Fruit fly (Drosophila melanogaster) whole organism, embryonic: ENCODE data around the gene CG34292.

Experiments used
- Blimp-1 ChIP-seq: fragments of 200-800 bp; sonication (Bioruptor generic); optimal IDR thresholded peaks from 3 replicates; lab custom pipeline; 2018; ENCODE audit warnings: missing biosample characterization, missing genetic modification characterization, mild to moderate bottlenecking, moderate library complexity, missing genetic modification reagents
- CG10147 ChIP-seq: fragments of 200-800 bp; sonication (Bioruptor generic); optimal IDR thresholded peaks from 2 replicates; lab custom pipeline; 2019; ENCODE audit warnings: missing biosample characterization, mild to moderate bottlenecking, missing genetic modification characterization, moderate library complexity
- CG10209 ChIP-seq: fragments of 200-800 bp; sonication (Bioruptor generic); optimal IDR thresholded peaks from 3 replicates; lab custom pipeline; 2017; ENCODE audit warnings: missing biosample characterization, mild to moderate bottlenecking, missing genetic modification characterization, missing genetic modification reagents
- CG10274 ChIP-seq: fragments of 200-800 bp; sonication (Bioruptor generic); optimal IDR thresholded peaks from 3 replicates; lab custom pipeline; 2017; ENCODE audit warnings: missing biosample characterization, mild to moderate bottlenecking, missing genetic modification characterization
- CG11398 ChIP-seq: fragments of 200-800 bp; sonication (Bioruptor generic); optimal IDR thresholded peaks from 2 replicates; lab custom pipeline; 2016; ENCODE audit warnings: missing biosample characterization, missing genetic modification characterization
- CG12155 ChIP-seq: fragments of 200-800 bp; sonication (Bioruptor generic); optimal IDR thresholded peaks from 3 replicates; lab custom pipeline; 2016; ENCODE audit warnings: missing biosample characterization, missing genetic modification characterization
- CG12769 ChIP-seq: fragments of 200-800 bp; sonication (Bioruptor generic); optimal IDR thresholded peaks from 2 replicates; lab custom pipeline; 2019; ENCODE audit warnings: missing biosample characterization, mild to moderate bottlenecking, missing genetic modification characterization, moderate library complexity
- CG13123 ChIP-seq: fragments of 200-800 bp; sonication (Bioruptor generic); optimal IDR thresholded peaks from 2 replicates; lab custom pipeline; 2016; ENCODE audit warnings: missing biosample characterization, missing genetic modification characterization
- CG13424 ChIP-seq: fragments of 200-800 bp; sonication (Bioruptor generic); optimal IDR thresholded peaks from 2 replicates; lab custom pipeline; 2019; ENCODE audit warnings: missing biosample characterization, mild to moderate bottlenecking, missing genetic modification characterization, moderate library complexity
- CG14965 ChIP-seq: fragments of 200-800 bp; sonication (Bioruptor generic); optimal IDR thresholded peaks from 2 replicates; lab custom pipeline; 2016; ENCODE audit warnings: missing biosample characterization, missing genetic modification characterization, borderline replicate concordance
- CG15514 ChIP-seq: fragments of 200-800 bp; sonication (Bioruptor generic); optimal IDR thresholded peaks from 3 replicates; lab custom pipeline; 2017; ENCODE audit warnings: missing biosample characterization, missing genetic modification characterization, mild to moderate bottlenecking, moderate library complexity, missing genetic modification reagents
- CG17359 ChIP-seq: fragments of 200-800 bp; sonication (Bioruptor generic); optimal IDR thresholded peaks from 3 replicates; lab custom pipeline; 2018; ENCODE audit warnings: missing biosample characterization, mild to moderate bottlenecking, missing genetic modification characterization, moderate library complexity
- CG2116 ChIP-seq: fragments of 200-800 bp; sonication (Bioruptor generic); optimal IDR thresholded peaks from 3 replicates; lab custom pipeline; 2018; ENCODE audit warnings: missing biosample characterization, mild to moderate bottlenecking, missing genetic modification characterization
- CG32767 ChIP-seq: fragments of 200-800 bp; sonication (Bioruptor generic); IDR thresholded peaks from 2 replicates; pipeline ENCODE4 v1.3.6; 2022; ENCODE audit warnings: missing biosample characterization, missing genetic modification characterization
- CG34376 ChIP-seq: fragments of 200-800 bp; sonication (Bioruptor generic); optimal IDR thresholded peaks from 2 replicates; lab custom pipeline; 2018; ENCODE audit warnings: missing biosample characterization, mild to moderate bottlenecking, missing genetic modification characterization
- CG7839 ChIP-seq: fragments of 200-800 bp; sonication (Bioruptor generic); optimal IDR thresholded peaks from 3 replicates; lab custom pipeline; 2018; ENCODE audit warnings: missing biosample characterization, mild to moderate bottlenecking, missing genetic modification characterization, moderate library complexity
- CG8388 ChIP-seq: fragments of 200-800 bp; sonication (Bioruptor generic); optimal IDR thresholded peaks from 2 replicates; lab custom pipeline; 2019; ENCODE audit warnings: missing biosample characterization, mild to moderate bottlenecking, missing genetic modification characterization, moderate library complexity
- Deaf1 ChIP-seq: fragments of 200-800 bp; optimal IDR thresholded peaks from 3 replicates; lab custom pipeline; 2019; ENCODE audit warnings: missing biosample characterization, mild to moderate bottlenecking, missing genetic modification characterization, moderate library complexity
- Dip2 ChIP-seq: fragments of 200-800 bp; sonication (Bioruptor generic); IDR thresholded peaks from 2 replicates; pipeline ENCODE4 v1.3.6; 2022; ENCODE audit warnings: missing biosample characterization, missing genetic modification characterization
- Drgx ChIP-seq: fragments of 200-800 bp; sonication (Bioruptor generic); IDR thresholded peaks from 2 replicates; pipeline ENCODE4 v1.3.6; 2022; ENCODE audit warnings: missing biosample characterization, missing genetic modification characterization
- HHEX ChIP-seq: fragments of 200-800 bp; sonication (Bioruptor generic); optimal IDR thresholded peaks from 3 replicates; lab custom pipeline; 2017; ENCODE audit warnings: missing biosample characterization, mild to moderate bottlenecking, missing genetic modification characterization, missing genetic modification reagents
- Hr3 ChIP-seq: fragments of 200-800 bp; sonication (Bioruptor generic); optimal IDR thresholded peaks from 3 replicates; lab custom pipeline; 2016; ENCODE audit warnings: missing biosample characterization, missing genetic modification characterization
- Med ChIP-seq: fragments of 200-800 bp; sonication (Bioruptor generic); peaks from one replicate; lab custom pipeline; 2016; ENCODE audit warnings: missing biosample characterization, missing genetic modification characterization, mild to moderate bottlenecking, inconsistent platforms, moderate library complexity
- Opbp ChIP-seq: fragments of 200-800 bp; sonication (Bioruptor generic); IDR thresholded peaks from 3 replicates; pipeline ENCODE4 v1.3.6; 2022; ENCODE audit warnings: missing biosample characterization, missing genetic modification characterization; ENCODE audit not compliant: partially characterized antibody
- Six4 ChIP-seq: fragments of 200-800 bp; sonication (Bioruptor generic); optimal IDR thresholded peaks from 2 replicates; lab custom pipeline; 2016; ENCODE audit warnings: missing biosample characterization, missing genetic modification characterization
- Sox102F ChIP-seq: fragments of 200-800 bp; sonication (Bioruptor generic); optimal IDR thresholded peaks from 2 replicates; lab custom pipeline; 2018; ENCODE audit warnings: missing biosample characterization, mild to moderate bottlenecking, missing genetic modification characterization, moderate library complexity
- Sry-δ ChIP-seq: fragments of 200-800 bp; sonication (Bioruptor generic); optimal IDR thresholded peaks from 2 replicates; lab custom pipeline; 2016; ENCODE audit warnings: missing biosample characterization, missing genetic modification characterization
- TFAM ChIP-seq: fragments of 200-800 bp; sonication (Bioruptor generic); optimal IDR thresholded peaks from 2 replicates; lab custom pipeline; 2017; ENCODE audit warnings: missing biosample characterization, missing genetic modification characterization, inconsistent platforms
- ab ChIP-seq: fragments of 200-800 bp; sonication (Bioruptor generic); optimal IDR thresholded peaks from 2 replicates; lab custom pipeline; 2016; ENCODE audit warnings: missing biosample characterization, missing genetic modification characterization
- az2 ChIP-seq: fragments of 200-800 bp; sonication (Bioruptor generic); optimal IDR thresholded peaks from 3 replicates; lab custom pipeline; 2016; ENCODE audit warnings: missing biosample characterization, missing genetic modification characterization
- bigmax ChIP-seq: fragments of 200-800 bp; sonication (Bioruptor generic); optimal IDR thresholded peaks from 2 replicates; lab custom pipeline; 2018; ENCODE audit warnings: missing biosample characterization, mild to moderate bottlenecking, missing genetic modification characterization
- chm ChIP-seq: fragments of 200-800 bp; sonication (Bioruptor generic); IDR thresholded peaks from 2 replicates; pipeline ENCODE4 v1.3.6; 2022; ENCODE audit warnings: missing biosample characterization, missing genetic modification characterization
- ci ChIP-seq: fragments of 200-800 bp; sonication (Bioruptor generic); IDR thresholded peaks from 3 replicates; pipeline ENCODE4 v1.3.6; 2022; ENCODE audit warnings: missing biosample characterization, missing genetic modification characterization
- croc ChIP-seq: fragments of 200-800 bp; sonication (Bioruptor generic); conservative IDR thresholded peaks from 3 replicates; pipeline ENCODE4 v1.3.6; 2022; ENCODE audit warnings: missing biosample characterization, missing genetic modification characterization
- da ChIP-seq: fragments of 200-800 bp; sonication (Bioruptor generic); optimal IDR thresholded peaks from 2 replicates; lab custom pipeline; 2016; ENCODE audit warnings: missing biosample characterization, missing genetic modification characterization
- dysf ChIP-seq: fragments of 200-800 bp; sonication (Bioruptor generic); IDR thresholded peaks from 3 replicates; pipeline ENCODE4 v1.3.6; 2022; ENCODE audit warnings: missing biosample characterization, missing genetic modification characterization
- fd64A ChIP-seq: fragments of 200-800 bp; sonication (Bioruptor generic); optimal IDR thresholded peaks from 3 replicates; lab custom pipeline; 2018; ENCODE audit warnings: missing biosample characterization, mild to moderate bottlenecking, missing genetic modification characterization
- gem ChIP-seq: fragments of 200-800 bp; sonication (Bioruptor generic); optimal IDR thresholded peaks from 2 replicates; lab custom pipeline; 2019; ENCODE audit warnings: missing biosample characterization, mild to moderate bottlenecking, missing genetic modification characterization, moderate library complexity
- hbn ChIP-seq: fragments of 200-800 bp; sonication (Bioruptor generic); IDR thresholded peaks from 2 replicates; pipeline ENCODE4 v1.3.6; 2022; ENCODE audit warnings: missing biosample characterization, missing genetic modification characterization; ENCODE audit not compliant: partially characterized antibody
- kay ChIP-seq: fragments of 200-800 bp; sonication (Bioruptor generic); optimal IDR thresholded peaks from 2 replicates; lab custom pipeline; 2016; ENCODE audit warnings: missing biosample characterization, missing genetic modification characterization
- lab ChIP-seq: fragments of 200-800 bp; sonication (Bioruptor generic); optimal IDR thresholded peaks from 3 replicates; lab custom pipeline; 2017; ENCODE audit warnings: missing biosample characterization, missing genetic modification characterization, mild to moderate bottlenecking, moderate library complexity, missing genetic modification reagents
- luna ChIP-seq: fragments of 200-800 bp; sonication (Bioruptor generic); optimal IDR thresholded peaks from 2 replicates; lab custom pipeline; 2016; ENCODE audit warnings: missing biosample characterization, missing genetic modification characterization
- oc ChIP-seq: fragments of 200-800 bp; sonication (Bioruptor generic); optimal IDR thresholded peaks from 2 replicates; lab custom pipeline; 2018; ENCODE audit warnings: missing biosample characterization, mild to moderate bottlenecking, missing genetic modification characterization, moderate library complexity
- pros ChIP-seq: fragments of 200-800 bp; sonication (Bioruptor generic); optimal IDR thresholded peaks from 3 replicates; lab custom pipeline; 2019; ENCODE audit warnings: missing biosample characterization, mild to moderate bottlenecking, missing genetic modification characterization, moderate library complexity
- row ChIP-seq: fragments of 200-800 bp; sonication (Bioruptor generic); IDR thresholded peaks from 3 replicates; pipeline ENCODE4 v1.3.6; 2022; ENCODE audit warnings: missing biosample characterization, missing genetic modification characterization
- stc ChIP-seq: fragments of 200-800 bp; sonication (Bioruptor generic); IDR thresholded peaks from 2 replicates; pipeline ENCODE4 v1.3.6; 2022; ENCODE audit warnings: missing biosample characterization, missing genetic modification characterization
- tx ChIP-seq: fragments of 200-800 bp; sonication (Bioruptor generic); optimal IDR thresholded peaks from 2 replicates; lab custom pipeline; 2016; ENCODE audit warnings: missing biosample characterization, missing genetic modification characterization

The CG34292 gene

dm6 chr3R:27067362-27067761, 5.3 kb downstream of the CG34292 start (continued):
- TF ChIP-seq row (GFP tag; lab: Robert Waterston, UW) (no peak), Sox102F (peak; percentile 10), fd64A (GFP tag; lab: Kevin White, UChicago) (peak; percentile 50), Opbp (no peak), kay (GFP tag; lab: Kevin White, UChicago) (no peak), chm (GFP tag; lab: Robert Waterston, UW) (no peak), Hr3 (GFP tag; lab: Kevin White, UChicago) (no peak), croc (GFP tag; lab: Robert Waterston, UW) (no peak), da (GFP tag; lab: Kevin White, UChicago) (no peak), CG2116 (GFP tag; lab: Kevin White, UChicago) (no peak), Dip2 (GFP tag; lab: Robert Waterston, UW) (no peak), CG32767 (no peak), TFAM (GFP tag; lab: Kevin White, UChicago) (no peak), CG12155 (GFP tag; lab: Kevin White, UChicago) (no peak)

DNA sequence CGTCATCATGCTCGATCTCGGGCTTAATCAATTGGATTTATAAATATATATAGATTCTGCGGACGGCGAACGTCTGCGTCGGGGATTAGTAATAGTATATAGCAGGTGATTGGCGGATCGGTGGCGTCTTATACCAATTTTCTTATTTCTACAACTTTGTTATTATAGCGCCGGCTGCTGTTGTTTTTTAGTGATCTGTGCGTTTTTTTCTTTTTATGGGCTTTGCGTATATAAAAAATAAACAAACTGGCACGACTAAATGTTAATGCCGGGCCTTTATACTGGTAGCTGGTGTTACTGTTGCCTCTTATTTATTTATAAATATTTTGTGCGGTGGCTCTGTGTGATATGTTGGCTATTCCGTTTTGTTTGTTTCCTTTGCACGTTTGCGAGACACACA, 7.2 kb downstream of the CG34292 start:
- TF ChIP-seq CG11398 (no peak), Med (peak; percentile 72), ci (GFP tag; lab: Robert Waterston, UW) (0 out of 3 replicates have a peak, but pooled peaks have one; percentile 11), CG10274 (GFP tag; lab: Kevin White, UChicago) (peak; percentile 51), az2 (GFP tag; lab: Kevin White, UChicago) (no peak), CG10147 (no peak), hbn (GFP tag; lab: Robert Waterston, UW) (no peak), CG15514 (GFP tag; lab: Kevin White, UChicago) (peak; percentile 22), CG14965 (no peak), dysf (GFP tag; lab: Robert Waterston, UW) (peak; percentile 23; the same call in 1 of the 3 replicates), pros (GFP tag; lab: Kevin White, UChicago) (no peak), luna (GFP tag; lab: Kevin White, UChicago) (no peak), lab (peak; percentile 2), Drgx (GFP tag; lab: Robert Waterston, UW) (peak; percentile 12; the same call in 1 of the 2 replicates), HHEX (GFP tag; lab: Kevin White, UChicago) (no peak)

DNA sequence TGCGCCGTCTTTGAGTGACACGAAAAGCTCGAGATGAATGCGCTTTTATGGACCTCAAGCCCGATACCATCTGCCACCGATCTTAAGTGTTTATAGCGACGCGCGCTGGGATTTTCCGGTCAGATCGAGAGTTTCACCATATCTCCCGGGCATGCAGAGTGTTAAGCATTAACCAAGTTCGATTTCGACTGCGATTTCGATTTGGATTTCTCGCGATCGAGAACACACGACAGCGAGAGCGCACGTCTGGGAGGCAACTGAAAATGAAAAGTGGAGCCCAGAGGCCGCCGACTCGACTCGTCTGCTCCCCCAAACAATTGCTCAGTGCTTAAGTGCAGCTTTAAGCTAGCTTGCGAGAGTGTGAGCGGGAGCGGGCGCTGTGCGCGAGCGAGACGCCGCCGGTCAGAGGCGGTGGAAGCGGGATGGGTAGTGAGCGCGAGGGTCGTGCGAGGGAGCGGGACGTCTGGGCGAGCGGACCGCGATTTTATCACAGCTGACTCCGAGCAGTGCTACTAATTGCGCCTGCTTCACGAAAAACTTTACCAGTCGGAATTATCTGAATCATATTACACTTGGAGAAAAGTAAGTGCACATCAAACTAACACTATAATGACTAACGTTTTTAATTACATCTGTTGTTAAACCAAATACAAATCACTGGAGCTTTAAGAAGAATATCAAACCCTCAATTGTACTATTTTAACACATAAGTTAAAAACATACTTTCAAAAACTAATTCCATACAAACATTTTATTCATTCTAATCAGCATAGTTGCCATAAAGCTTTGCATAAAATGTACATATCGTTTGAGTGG, 8.0 kb downstream of the CG34292 start, which contains the start of gene spz:
Gene spz, minus strand, starts transcription at position 261 of the 816 bp plus-strand sequence.
- TF ChIP-seq Blimp-1 (GFP tag; lab: Kevin White, UChicago), result peak; percentile 81
- peak; percentile 18 for TF ChIP-seq CG8388
- peak; percentile 17 for TF ChIP-seq CG10209 (GFP tag; lab: Kevin White, UChicago)
- no peak for TF ChIP-seq bigmax (GFP tag; lab: Kevin White, UChicago)
- TF ChIP-seq gem (tag; lab: Kevin White, UChicago), result peak; percentile 61
- TF ChIP-seq CG12769 (tag; lab: Kevin White, UChicago), result peak; percentile 79
- peak; percentile 37 for TF ChIP-seq oc (tag; lab: Kevin White, UChicago)
- peak; percentile 50 for TF ChIP-seq CG17359 (tag; lab: Kevin White, UChicago)
- TF ChIP-seq Deaf1 (tag; lab: Kevin White, UChicago), result peak; percentile 57
- peak; percentile 30; the same call in 1 of the 2 replicates for TF ChIP-seq Drgx (GFP tag; lab: Robert Waterston, UW)
- TF ChIP-seq CG13424 (tag; lab: Kevin White, UChicago), result peak; percentile 4
- TF ChIP-seq CG34376 (GFP tag; lab: Kevin White, UChicago), result peak; percentile 22
- TF ChIP-seq stc (GFP tag; lab: Robert Waterston, UW), result peak; percentile 14; the same call in 1 of the 2 replicates
- TF ChIP-seq CG7839 (tag; lab: Kevin White, UChicago), result peak; percentile 37
- no peak for TF ChIP-seq CG13123 (GFP tag; lab: Kevin White, UChicago)
- no peak for TF ChIP-seq Sry-δ (GFP tag; lab: Kevin White, UChicago)
- no peak for TF ChIP-seq tx (GFP tag; lab: Kevin White, UChicago)
- no peak for TF ChIP-seq ab (GFP tag; lab: Kevin White, UChicago)
- TF ChIP-seq Six4, result peak; percentile 18
